Fruit fly (Drosophila melanogaster) whole organism, prepupa: ENCODE results near the gene CG31106.

Source experiments
- CG10631 ChIP-seq: fragments of 200-800 bp; sonication (Bioruptor generic); optimal IDR thresholded peaks from 2 replicates; lab custom pipeline; 2016; ENCODE audit warnings: missing biosample characterization, missing genetic modification characterization
- CG11294 ChIP-seq: fragments of 200-800 bp; sonication (Bioruptor generic); IDR thresholded peaks from 2 replicates; pipeline ENCODE4 v1.3.6; 2022; ENCODE audit warnings: missing biosample characterization, missing genetic modification characterization
- CG15336 ChIP-seq: fragments of 200-800 bp; sonication (Bioruptor generic); IDR thresholded peaks from 2 replicates; pipeline ENCODE4 v1.3.6; 2022; ENCODE audit warnings: missing biosample characterization, missing genetic modification characterization
- CG1621 ChIP-seq: fragments of 200-800 bp; sonication (Bioruptor generic); optimal IDR thresholded peaks from 3 replicates; lab custom pipeline; 2018; ENCODE audit warnings: missing biosample characterization, mild to moderate bottlenecking, missing genetic modification characterization
- CG3032 ChIP-seq: fragments of 200-800 bp; optimal IDR thresholded peaks from 2 replicates; lab custom pipeline; 2019; ENCODE audit warnings: missing biosample characterization, mild to moderate bottlenecking, missing genetic modification characterization, moderate library complexity
- CG31627 ChIP-seq: fragments of 200-800 bp; sonication (Bioruptor generic); optimal IDR thresholded peaks from 3 replicates; lab custom pipeline; 2016; ENCODE audit warnings: missing biosample characterization, missing genetic modification characterization
- CG32006 ChIP-seq: fragments of 200-800 bp; sonication (Bioruptor generic); optimal IDR thresholded peaks from 3 replicates; lab custom pipeline; 2017; ENCODE audit warnings: missing biosample characterization, mild to moderate bottlenecking, missing genetic modification characterization
- CG34406 ChIP-seq: fragments of 200-800 bp; sonication (Bioruptor generic); optimal IDR thresholded peaks from 3 replicates; lab custom pipeline; 2016; ENCODE audit warnings: missing biosample characterization, missing genetic modification characterization
- CG4318 ChIP-seq: fragments of 200-800 bp; sonication (Bioruptor generic); optimal IDR thresholded peaks from 3 replicates; lab custom pipeline; 2017; ENCODE audit warnings: missing biosample characterization, mild to moderate bottlenecking, missing genetic modification characterization
- CG6163 ChIP-seq: fragments of 200-800 bp; sonication (Bioruptor generic); IDR thresholded peaks from 3 replicates; pipeline ENCODE4 v1.3.6; 2022; ENCODE audit warnings: missing biosample characterization, missing genetic modification characterization
- CG6808 ChIP-seq: fragments of 200-800 bp; sonication (Bioruptor generic); optimal IDR thresholded peaks from 3 replicates; lab custom pipeline; 2017; ENCODE audit warnings: missing biosample characterization, missing genetic modification characterization, mild to moderate bottlenecking, moderate library complexity, missing genetic modification reagents
- CG6854 ChIP-seq: fragments of 200-800 bp; sonication (Bioruptor generic); optimal IDR thresholded peaks from 2 replicates; lab custom pipeline; 2017; ENCODE audit warnings: missing biosample characterization, mild to moderate bottlenecking, missing genetic modification characterization
- CG7368 ChIP-seq: fragments of 200-800 bp; sonication (Bioruptor generic); optimal IDR thresholded peaks from 3 replicates; lab custom pipeline; 2016; ENCODE audit warnings: missing biosample characterization, missing genetic modification characterization
- CG8119 ChIP-seq: fragments of 200-800 bp; sonication (Bioruptor generic); IDR thresholded peaks from 3 replicates; pipeline ENCODE4 v1.3.6; 2022; ENCODE audit warnings: missing biosample characterization, missing genetic modification characterization
- CG8632 ChIP-seq: fragments of 200-800 bp; sonication (Bioruptor generic); optimal IDR thresholded peaks from 3 replicates; lab custom pipeline; 2016; ENCODE audit warnings: missing biosample characterization, missing genetic modification characterization
- CG9139 ChIP-seq: fragments of 200-800 bp; sonication (Bioruptor generic); optimal IDR thresholded peaks from 3 replicates; lab custom pipeline; 2017; ENCODE audit warnings: missing biosample characterization, mild to moderate bottlenecking, missing genetic modification characterization
- Eip75B ChIP-seq: fragments of 200-800 bp; sonication (Bioruptor generic); optimal IDR thresholded peaks from 3 replicates; lab custom pipeline; 2016; ENCODE audit warnings: missing biosample characterization, missing genetic modification characterization
- Eip78C ChIP-seq: fragments of 200-800 bp; sonication (Bioruptor generic); peaks from one replicate; lab custom pipeline; 2016; ENCODE audit warnings: missing biosample characterization, missing genetic modification characterization
- Eip93F ChIP-seq: fragments of 200-800 bp; sonication (Bioruptor generic); optimal IDR thresholded peaks from 2 replicates; lab custom pipeline; 2016; ENCODE audit warnings: missing biosample characterization, mild to moderate bottlenecking, missing genetic modification characterization
- Ets96B ChIP-seq: fragments of 200-800 bp; optimal IDR thresholded peaks from 2 replicates; lab custom pipeline; 2019; ENCODE audit warnings: missing biosample characterization, mild to moderate bottlenecking, missing genetic modification characterization, moderate library complexity
- Gug ChIP-seq: fragments of 200-800 bp; sonication (Bioruptor generic); IDR thresholded peaks from 2 replicates; pipeline ENCODE4 v1.3.6; 2022; ENCODE audit warnings: missing biosample characterization, missing genetic modification characterization
- Hr38 ChIP-seq: sonication (Bioruptor generic); optimal IDR thresholded peaks from 2 replicates; lab custom pipeline; 2016; ENCODE audit warnings: missing biosample characterization, missing genetic modification characterization
- Hr39 ChIP-seq: fragments of 200-800 bp; sonication (Bioruptor generic); optimal IDR thresholded peaks from 2 replicates; lab custom pipeline; 2016; ENCODE audit warnings: missing biosample characterization, missing genetic modification characterization
- Hr4 ChIP-seq: fragments of 200-800 bp; sonication (Bioruptor generic); optimal IDR thresholded peaks from 3 replicates; lab custom pipeline; 2016; ENCODE audit warnings: missing biosample characterization, missing genetic modification characterization
- OdsH ChIP-seq: fragments of 200-800 bp; sonication (Bioruptor generic); optimal IDR thresholded peaks from 3 replicates; lab custom pipeline; 2016; ENCODE audit warnings: missing biosample characterization, missing genetic modification characterization
- Smox ChIP-seq: fragments of 200-800 bp; sonication (Bioruptor generic); optimal IDR thresholded peaks from 3 replicates; lab custom pipeline; 2016; ENCODE audit warnings: missing biosample characterization, missing genetic modification characterization
- Sox102F ChIP-seq: fragments of 200-800 bp; sonication (Bioruptor generic); optimal IDR thresholded peaks from 2 replicates; lab custom pipeline; 2016; ENCODE audit warnings: missing biosample characterization, mild to moderate bottlenecking, missing genetic modification characterization
- Sox15 ChIP-seq: fragments of 200-800 bp; sonication (Bioruptor generic); optimal IDR thresholded peaks from 3 replicates; lab custom pipeline; 2016; ENCODE audit warnings: missing biosample characterization, missing genetic modification characterization
- achi ChIP-seq: fragments of 200-800 bp; sonication (Bioruptor generic); optimal IDR thresholded peaks from 3 replicates; lab custom pipeline; 2016; ENCODE audit warnings: missing biosample characterization, missing genetic modification characterization
- acj6 ChIP-seq: fragments of 200-800 bp; sonication (Bioruptor generic); optimal IDR thresholded peaks from 3 replicates; lab custom pipeline; 2016; ENCODE audit warnings: missing biosample characterization, missing genetic modification characterization
- cyc ChIP-seq: fragments of 200-800 bp; sonication (Bioruptor generic); optimal IDR thresholded peaks from 3 replicates; lab custom pipeline; 2016; ENCODE audit warnings: missing biosample characterization, missing genetic modification characterization
- dac ChIP-seq: fragments of 200-800 bp; sonication (Bioruptor generic); optimal IDR thresholded peaks from 2 replicates; lab custom pipeline; 2017; ENCODE audit warnings: missing biosample characterization, mild to moderate bottlenecking, missing genetic modification characterization
- dsx ChIP-seq: fragments of 200-800 bp; optimal IDR thresholded peaks from 3 replicates; lab custom pipeline; 2019; ENCODE audit warnings: missing biosample characterization, mild to moderate bottlenecking, missing genetic modification characterization, moderate library complexity; ENCODE audit not compliant: poor library complexity, severe bottlenecking
- eg ChIP-seq: fragments of 200-800 bp; sonication (Bioruptor generic); IDR thresholded peaks from 3 replicates; pipeline ENCODE4 v1.3.6; 2022; ENCODE audit warnings: missing biosample characterization, missing genetic modification characterization
- esn ChIP-seq: fragments of 200-800 bp; sonication (Bioruptor generic); optimal IDR thresholded peaks from 2 replicates; lab custom pipeline; 2016; ENCODE audit warnings: missing biosample characterization, mild to moderate bottlenecking, missing genetic modification characterization, moderate library complexity
- fd59A ChIP-seq: fragments of 200-800 bp; sonication (Bioruptor generic); optimal IDR thresholded peaks from 2 replicates; lab custom pipeline; 2017; ENCODE audit warnings: missing biosample characterization, mild to moderate bottlenecking, missing genetic modification characterization, missing genetic modification reagents
- fd85E ChIP-seq: fragments of 200-800 bp; sonication (Bioruptor generic); optimal IDR thresholded peaks from 3 replicates; lab custom pipeline; 2016; ENCODE audit warnings: missing biosample characterization, missing genetic modification characterization
- fkh ChIP-seq: fragments of 200-800 bp; sonication (Bioruptor generic); optimal IDR thresholded peaks from 3 replicates; lab custom pipeline; 2017; ENCODE audit warnings: missing biosample characterization, mild to moderate bottlenecking, missing genetic modification characterization, moderate library complexity
- lz ChIP-seq: fragments of 200-800 bp; sonication (Bioruptor generic); optimal IDR thresholded peaks from 3 replicates; lab custom pipeline; 2016; ENCODE audit warnings: missing biosample characterization, missing genetic modification characterization
- spab ChIP-seq: fragments of 200-800 bp; sonication (Bioruptor generic); optimal IDR thresholded peaks from 2 replicates; lab custom pipeline; 2017; ENCODE audit warnings: missing biosample characterization, mild to moderate bottlenecking, missing genetic modification characterization, missing genetic modification reagents
- ss ChIP-seq, 2 experiments: fragments of 200-800 bp; sonication (Bioruptor generic); optimal IDR thresholded peaks; 2 replicates in 1 of 2; 3 replicates in 1 of 2; lab custom pipeline; 2017 to 2018; ENCODE audit warnings: mild to moderate bottlenecking in 2 of 2, missing biosample characterization in 2 of 2, missing genetic modification characterization in 2 of 2, moderate library complexity in 1 of 2
- svp ChIP-seq: fragments of 200-800 bp; sonication (Bioruptor generic); peaks from one replicate; lab custom pipeline; 2016; ENCODE audit warnings: missing biosample characterization, missing genetic modification characterization
- vri ChIP-seq: fragments of 200-800 bp; sonication (Bioruptor generic); optimal IDR thresholded peaks from 3 replicates; lab custom pipeline; 2016; ENCODE audit warnings: missing biosample characterization, mild to moderate bottlenecking, missing genetic modification characterization

CG31106 gene

DNA sequence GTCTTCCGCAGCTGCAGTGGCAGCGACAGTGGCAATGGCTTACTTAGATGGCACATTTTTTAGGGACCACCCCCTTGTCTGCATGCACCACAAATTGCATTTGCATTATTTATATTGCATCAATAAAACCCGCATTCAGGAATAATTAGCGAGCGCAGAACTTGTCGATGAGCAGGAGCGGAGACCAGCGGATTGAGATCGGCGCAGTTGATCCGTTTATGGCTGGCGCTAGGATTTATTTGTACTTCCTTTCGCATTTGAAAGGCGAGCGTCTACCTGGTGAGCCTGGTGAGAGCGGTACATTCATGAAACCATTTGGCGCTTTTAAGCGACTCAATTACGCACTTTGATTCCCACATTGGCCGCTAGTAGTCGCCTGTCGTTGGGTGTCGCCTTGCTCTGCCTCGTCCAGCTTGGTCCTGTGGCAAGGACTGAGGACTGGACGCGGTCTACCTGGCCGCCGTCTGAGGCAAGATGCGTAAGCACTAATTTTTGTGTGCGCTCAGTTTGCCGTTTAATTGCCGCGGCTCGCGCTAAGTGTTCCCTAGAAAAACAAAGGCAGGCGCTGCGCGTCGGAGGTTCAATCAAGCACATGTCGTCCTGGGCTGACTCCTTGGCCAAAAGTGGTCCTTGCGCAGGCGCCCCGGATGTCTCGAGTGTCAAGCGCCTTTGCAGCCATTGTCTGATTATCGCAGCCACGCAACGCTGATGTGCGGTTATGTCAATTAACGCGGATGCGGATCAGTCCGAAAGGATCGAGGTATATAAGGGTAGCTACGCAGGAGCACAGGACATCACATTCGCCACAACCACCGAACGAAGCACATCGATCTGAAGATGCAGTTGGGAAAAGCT lies 21.1 kb upstream of the CG31106 start, which contains the start of gene CG13653:
TSS of gene CG13653 (plus strand) at position 805 of the 855 bp plus-strand sequence.
- TF ChIP-seq Gug, result no peak
- TF ChIP-seq fd59A (GFP tag; lab: Kevin White, UChicago), result no peak
- no peak for TF ChIP-seq CG10631 (GFP tag; lab: Kevin White, UChicago)
- no peak for TF ChIP-seq spab
- no peak for TF ChIP-seq CG4318 (GFP tag; lab: Kevin White, UChicago)
- TF ChIP-seq Ets96B, result no peak
- TF ChIP-seq CG6854 (GFP tag; lab: Kevin White, UChicago), result no peak
- TF ChIP-seq Eip93F, result no peak
- TF ChIP-seq Eip75B, result no peak
- no peak for TF ChIP-seq esn (GFP tag; lab: Kevin White, UChicago)
- TF ChIP-seq lz (GFP tag; lab: Kevin White, UChicago), result no peak
- TF ChIP-seq Smox, result no peak
- no peak for TF ChIP-seq fkh (GFP tag; lab: Kevin White, UChicago)
- TF ChIP-seq, all 60 proteins: peak for 0

DNA sequence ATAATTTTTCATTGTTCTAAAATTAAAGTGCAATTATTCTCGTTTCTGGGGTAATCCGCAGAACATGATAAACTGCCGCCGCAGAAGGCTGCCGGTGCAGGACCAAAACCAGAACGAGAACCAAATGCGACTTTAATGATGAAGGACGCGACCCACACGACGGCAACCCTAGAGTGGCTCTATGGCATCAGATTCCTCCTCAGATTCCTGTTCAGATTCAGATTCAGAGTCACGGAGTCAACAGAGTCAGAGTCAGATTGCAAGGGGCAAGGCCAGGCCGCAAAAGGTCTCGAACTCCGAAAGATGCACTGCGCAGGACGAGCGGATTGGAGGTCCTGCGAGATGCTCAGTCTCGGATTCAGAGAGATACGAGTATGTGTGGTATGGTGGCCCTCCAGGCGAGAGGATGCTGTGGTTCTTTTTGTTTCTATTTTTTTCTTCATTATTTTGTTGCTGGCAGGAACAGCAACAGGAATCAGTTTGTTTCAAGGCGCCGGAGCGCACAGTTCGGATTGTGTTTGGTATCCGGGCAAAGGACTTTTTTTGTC lies 16.7 kb upstream of the CG31106 start, which contains the start of gene CG13654:
TSS of gene CG13654 (plus strand) at position 498 of the 548 bp plus-strand sequence.
- TF ChIP-seq CG8119 (GFP tag; lab: Robert Waterston, UW), result no peak
- no peak for TF ChIP-seq CG6808 (GFP tag; lab: Kevin White, UChicago)
- TF ChIP-seq CG3032 (tag; lab: Kevin White, UChicago), result no peak
- TF ChIP-seq fd85E, result no peak
- no peak for TF ChIP-seq CG32006
- no peak for TF ChIP-seq Eip78C (GFP tag; lab: Kevin White, UChicago)
- TF ChIP-seq CG15336, result no peak
- TF ChIP-seq CG8632 (GFP tag; lab: Kevin White, UChicago), result no peak

DNA sequence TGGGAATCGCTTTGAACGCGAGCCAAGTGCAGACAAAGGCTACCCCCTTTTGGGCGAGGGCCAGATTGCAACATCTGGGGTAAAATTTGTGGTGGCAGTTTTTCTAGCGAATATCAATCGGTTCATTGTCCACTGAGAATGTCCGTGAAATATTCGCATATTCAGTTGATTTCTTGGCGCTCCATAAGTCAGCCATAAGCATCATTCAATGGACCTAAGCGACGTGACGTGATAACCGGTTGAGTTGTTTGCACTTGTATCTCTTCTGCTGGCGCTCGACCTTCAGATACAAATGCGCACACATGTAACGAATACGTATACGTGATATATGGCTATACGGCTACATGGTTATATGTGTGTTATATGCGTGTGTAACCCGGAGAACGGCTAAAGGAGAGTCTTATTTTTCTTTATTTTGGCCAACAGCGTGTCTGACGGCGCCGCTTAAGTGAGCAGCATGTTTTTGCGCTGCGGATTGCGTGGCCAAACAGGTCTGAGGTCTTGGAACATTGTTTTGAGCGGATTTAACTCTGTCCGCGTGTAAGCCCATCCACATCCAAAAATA lies 10.6 kb upstream of the CG31106 start:
- TF ChIP-seq cyc (GFP tag; lab: Kevin White, UChicago) (no peak), OdsH (GFP tag; lab: Kevin White, UChicago) (no peak), CG3032 (tag; lab: Kevin White, UChicago) (no peak), CG1621 (peak; percentile 91), ss (GFP tag; optimal IDR thresholded peaks at IDR 0.05; lab: Kevin White, UChicago) (peak; percentile 33 to 94), Sox102F (peak; percentile 9), CG6854 (GFP tag; lab: Kevin White, UChicago) (peak; percentile 89), CG6163 (GFP tag; lab: Robert Waterston, UW) (no peak), achi (no peak), CG11294 (GFP tag; lab: Robert Waterston, UW) (no peak), Eip75B (peak; percentile 9), CG8119 (GFP tag; lab: Robert Waterston, UW) (0 out of 3 replicates have a peak, but pooled peaks have one; percentile 28), fkh (GFP tag; lab: Kevin White, UChicago) (no peak), CG32006 (no peak), dsx (peak; percentile 60), CG7368 (no peak), Gug (no peak), Sox15 (GFP tag; lab: Kevin White, UChicago) (no peak), CG34406 (GFP tag; lab: Kevin White, UChicago) (no peak), Hr4 (GFP tag; lab: Kevin White, UChicago) (no peak), Hr38 (no peak), vri (GFP tag; lab: Kevin White, UChicago) (peak; percentile 57), CG9139 (GFP tag; lab: Kevin White, UChicago) (peak; percentile 42), acj6 (GFP tag; lab: Kevin White, UChicago) (no peak), svp (GFP tag; lab: Kevin White, UChicago) (no peak), CG31627 (no peak), Hr39 (GFP tag; lab: Kevin White, UChicago) (no peak), dac (GFP tag; lab: Kevin White, UChicago) (no peak), CG6808 (GFP tag; lab: Kevin White, UChicago) (no peak), Eip78C (GFP tag; lab: Kevin White, UChicago) (peak; percentile 10), CG15336 (no peak), esn (GFP tag; lab: Kevin White, UChicago) (no peak), spab (no peak), lz (GFP tag; lab: Kevin White, UChicago) (no peak), eg (no peak)
